Fruit fly (Drosophila melanogaster): ENCODE data around the gene JMJD7.

Gene JMJD7

dm6 chr3L:13435170-13435727, 14.8 kb downstream of the JMJD7 start, which contains the start of gene CG10713 (continued):
- TF ChIP-seq tio (GFP tag; optimal IDR thresholded peaks at IDR 0.05) (no peak), CG5953 (GFP tag; IDR thresholded peaks at IDR 0.05) (no peak), Nf-YA (GFP tag; IDR thresholded peaks at IDR 0.05) (no peak), crol (GFP tag; IDR thresholded peaks at IDR 0.05) (peak; percentile 81), Mes4 (GFP tag; optimal IDR thresholded peaks at IDR 0.05) (no peak), Kr (GFP tag; optimal IDR thresholded peaks at IDR 0.05) (no peak), slp2 (GFP tag; optimal IDR thresholded peaks at IDR 0.05) (no peak), CG11560 (tag; IDR thresholded peaks at IDR 0.05) (no peak), C15 (GFP tag; IDR thresholded peaks at IDR 0.05) (no peak), CG34376 (GFP tag; optimal IDR thresholded peaks at IDR 0.05) (no peak), CG11085 (GFP tag; IDR thresholded peaks at IDR 0.05) (0 out of 2 replicates have a peak, but pooled peaks have one; percentile 7), scrt (GFP tag; optimal IDR thresholded peaks at IDR 0.05) (no peak), tx (GFP tag; optimal IDR thresholded peaks at IDR 0.05) (no peak), CG32767 (GFP tag; IDR thresholded peaks at IDR 0.05) (peak; percentile 48; the same call in 1 of the 2 replicates), Trl (optimal IDR thresholded peaks at IDR 0.05) (peak; percentile 51 to 54), Trl (GFP tag; optimal IDR thresholded peaks at IDR 0.05) (no peak), Opbp (GFP tag; IDR thresholded peaks at IDR 0.05; ENCODE audit: partially characterized antibody) (0 out of 3 replicates have a peak, but pooled peaks have one; percentile 27), p53 (GFP tag; optimal IDR thresholded peaks at IDR 0.05) (no peak), Fer1 (GFP tag; optimal IDR thresholded peaks at IDR 0.05) (peak; percentile 21), seq (GFP tag; IDR thresholded peaks at IDR 0.05) (no peak; the same call in 1 of the 2 replicates), wek (GFP tag; optimal IDR thresholded peaks at IDR 0.05) (no peak), Nf-YC (tag; optimal IDR thresholded peaks at IDR 0.05) (no peak), CG34224 (GFP tag; IDR thresholded peaks at IDR 0.05; ENCODE audit: partially characterized antibody) (no peak), NFAT (GFP tag; IDR thresholded peaks at IDR 0.05) (no peak), kni (GFP tag; optimal IDR thresholded peaks at IDR 0.05) (no peak), eyg (GFP tag; optimal IDR thresholded peaks at IDR 0.05) (no peak), CG13624 (GFP tag; optimal IDR thresholded peaks at IDR 0.05) (no peak)

dm6 chr3L:13433522-13433921, 16.6 kb downstream of the JMJD7 start:
- TF ChIP-seq bsh (GFP tag; optimal IDR thresholded peaks at IDR 0.05) (no peak), CG8765 (GFP tag; IDR thresholded peaks at IDR 0.05) (no peak), CG43689 (GFP tag; IDR thresholded peaks at IDR 0.05) (no peak), CG12071 (GFP tag; optimal IDR thresholded peaks at IDR 0.05) (no peak), CG10654 (GFP tag; optimal IDR thresholded peaks at IDR 0.05) (no peak), CG4617 (GFP tag; optimal IDR thresholded peaks at IDR 0.05; ENCODE audit: borderline replicate concordance) (no peak), Camta (GFP tag; optimal IDR thresholded peaks at IDR 0.05) (no peak), CG7963 (GFP tag; IDR thresholded peaks at IDR 0.05; ENCODE audit: partially characterized antibody) (peak; percentile 72), ERR (GFP tag; optimal IDR thresholded peaks at IDR 0.05) (no peak), CG30403 (GFP tag; optimal IDR thresholded peaks at IDR 0.05) (no peak), CG17385 (GFP tag; optimal IDR thresholded peaks at IDR 0.05) (no peak), CG31388 (GFP tag; optimal IDR thresholded peaks at IDR 0.05) (no peak), stc (GFP tag; IDR thresholded peaks at IDR 0.05) (no peak), CG15011 (GFP tag; optimal IDR thresholded peaks at IDR 0.05) (no peak), slp2 (GFP tag; optimal IDR thresholded peaks at IDR 0.05) (no peak), CG16813 (GFP tag; IDR thresholded peaks at IDR 0.05; ENCODE audit: partially characterized antibody) (peak; percentile 72), CG12104 (GFP tag; optimal IDR thresholded peaks at IDR 0.05) (no peak), croc (GFP tag; conservative IDR thresholded peaks at IDR 0.05) (no peak), hb (GFP tag; IDR thresholded peaks at IDR 0.05; ENCODE audit: partially characterized antibody) (peak; percentile 43; the same call in 1 of the 3 replicates), CG11504 (tag; optimal IDR thresholded peaks at IDR 0.05) (no peak), Kr (GFP tag; optimal IDR thresholded peaks at IDR 0.05) (no peak), trem (tag; optimal IDR thresholded peaks at IDR 0.05) (no peak), CG8359 (GFP tag; optimal IDR thresholded peaks at IDR 0.05; ENCODE audit: borderline replicate concordance) (no peak), sqz (GFP tag; optimal IDR thresholded peaks at IDR 0.05) (no peak), Hsf (GFP tag; optimal IDR thresholded peaks at IDR 0.05) (no peak), CG33557 (GFP tag; optimal IDR thresholded peaks at IDR 0.05) (no peak)

Measured in whole organism, embryonic.